Fruit fly (Drosophila melanogaster) whole organism, prepupa: ENCODE data around the gene Chpf.

Source experiments
- Blimp-1 ChIP-seq: fragments of 200-800 bp; sonication (Bioruptor generic); optimal IDR thresholded peaks from 3 replicates; lab custom pipeline; 2017; ENCODE audit warnings: missing biosample characterization, missing genetic modification characterization, mild to moderate bottlenecking, moderate library complexity, missing genetic modification reagents
- CG10631 ChIP-seq: fragments of 200-800 bp; sonication (Bioruptor generic); optimal IDR thresholded peaks from 2 replicates; lab custom pipeline; 2016; ENCODE audit warnings: missing biosample characterization, missing genetic modification characterization
- CG10669 ChIP-seq: fragments of 200-800 bp; sonication (Bioruptor generic); optimal IDR thresholded peaks from 3 replicates; lab custom pipeline; 2018; ENCODE audit warnings: missing biosample characterization, mild to moderate bottlenecking, missing genetic modification characterization, moderate library complexity
- CG11762 ChIP-seq: fragments of 200-800 bp; sonication (Bioruptor generic); optimal IDR thresholded peaks from 3 replicates; lab custom pipeline; 2016; ENCODE audit warnings: missing biosample characterization, missing genetic modification characterization; ENCODE audit not compliant: insufficient read depth
- CG11902 ChIP-seq: fragments of 200-800 bp; sonication (Bioruptor generic); optimal IDR thresholded peaks from 3 replicates; lab custom pipeline; 2016; ENCODE audit warnings: missing biosample characterization, missing genetic modification characterization
- CG15336 ChIP-seq: fragments of 200-800 bp; sonication (Bioruptor generic); IDR thresholded peaks from 2 replicates; pipeline ENCODE4 v1.3.6; 2022; ENCODE audit warnings: missing biosample characterization, missing genetic modification characterization
- CG1621 ChIP-seq: fragments of 200-800 bp; sonication (Bioruptor generic); optimal IDR thresholded peaks from 3 replicates; lab custom pipeline; 2018; ENCODE audit warnings: missing biosample characterization, mild to moderate bottlenecking, missing genetic modification characterization
- CG16779 ChIP-seq: fragments of 200-800 bp; sonication (Bioruptor generic); optimal IDR thresholded peaks from 3 replicates; lab custom pipeline; 2017; ENCODE audit warnings: missing biosample characterization, mild to moderate bottlenecking, missing genetic modification characterization
- CG32006 ChIP-seq: fragments of 200-800 bp; sonication (Bioruptor generic); optimal IDR thresholded peaks from 3 replicates; lab custom pipeline; 2017; ENCODE audit warnings: missing biosample characterization, mild to moderate bottlenecking, missing genetic modification characterization
- CG34406 ChIP-seq: fragments of 200-800 bp; sonication (Bioruptor generic); optimal IDR thresholded peaks from 3 replicates; lab custom pipeline; 2016; ENCODE audit warnings: missing biosample characterization, missing genetic modification characterization
- CG6163 ChIP-seq: fragments of 200-800 bp; sonication (Bioruptor generic); IDR thresholded peaks from 3 replicates; pipeline ENCODE4 v1.3.6; 2022; ENCODE audit warnings: missing biosample characterization, missing genetic modification characterization
- CG6276 ChIP-seq: fragments of 200-800 bp; sonication (Bioruptor generic); optimal IDR thresholded peaks from 2 replicates; lab custom pipeline; 2017; ENCODE audit warnings: missing biosample characterization, mild to moderate bottlenecking, missing genetic modification characterization
- CG6792 ChIP-seq: fragments of 200-800 bp; sonication (Bioruptor generic); optimal IDR thresholded peaks from 3 replicates; lab custom pipeline; 2016; ENCODE audit warnings: missing biosample characterization, missing genetic modification characterization
- CG6808 ChIP-seq: fragments of 200-800 bp; sonication (Bioruptor generic); optimal IDR thresholded peaks from 3 replicates; lab custom pipeline; 2017; ENCODE audit warnings: missing biosample characterization, missing genetic modification characterization, mild to moderate bottlenecking, moderate library complexity, missing genetic modification reagents
- CG7368 ChIP-seq: fragments of 200-800 bp; sonication (Bioruptor generic); optimal IDR thresholded peaks from 3 replicates; lab custom pipeline; 2016; ENCODE audit warnings: missing biosample characterization, missing genetic modification characterization
- CG8319 ChIP-seq: fragments of 200-800 bp; sonication (Bioruptor generic); optimal IDR thresholded peaks from 3 replicates; lab custom pipeline; 2016; ENCODE audit warnings: missing biosample characterization, missing genetic modification characterization
- CG8632 ChIP-seq: fragments of 200-800 bp; sonication (Bioruptor generic); optimal IDR thresholded peaks from 3 replicates; lab custom pipeline; 2016; ENCODE audit warnings: missing biosample characterization, missing genetic modification characterization
- CG9139 ChIP-seq: fragments of 200-800 bp; sonication (Bioruptor generic); optimal IDR thresholded peaks from 3 replicates; lab custom pipeline; 2017; ENCODE audit warnings: missing biosample characterization, mild to moderate bottlenecking, missing genetic modification characterization
- Eip75B ChIP-seq: fragments of 200-800 bp; sonication (Bioruptor generic); optimal IDR thresholded peaks from 3 replicates; lab custom pipeline; 2016; ENCODE audit warnings: missing biosample characterization, missing genetic modification characterization
- Eip78C ChIP-seq: fragments of 200-800 bp; sonication (Bioruptor generic); peaks from one replicate; lab custom pipeline; 2016; ENCODE audit warnings: missing biosample characterization, missing genetic modification characterization
- Eip93F ChIP-seq: fragments of 200-800 bp; sonication (Bioruptor generic); optimal IDR thresholded peaks from 2 replicates; lab custom pipeline; 2016; ENCODE audit warnings: missing biosample characterization, mild to moderate bottlenecking, missing genetic modification characterization
- Ets21C ChIP-seq: fragments of 200-800 bp; sonication (Bioruptor generic); optimal IDR thresholded peaks from 3 replicates; lab custom pipeline; 2016; ENCODE audit warnings: missing biosample characterization, missing genetic modification characterization
- Ets96B ChIP-seq: fragments of 200-800 bp; optimal IDR thresholded peaks from 2 replicates; lab custom pipeline; 2019; ENCODE audit warnings: missing biosample characterization, mild to moderate bottlenecking, missing genetic modification characterization, moderate library complexity
- Gug ChIP-seq: fragments of 200-800 bp; sonication (Bioruptor generic); IDR thresholded peaks from 2 replicates; pipeline ENCODE4 v1.3.6; 2022; ENCODE audit warnings: missing biosample characterization, missing genetic modification characterization
- Hr38 ChIP-seq: sonication (Bioruptor generic); optimal IDR thresholded peaks from 2 replicates; lab custom pipeline; 2016; ENCODE audit warnings: missing biosample characterization, missing genetic modification characterization
- Hr39 ChIP-seq: fragments of 200-800 bp; sonication (Bioruptor generic); optimal IDR thresholded peaks from 2 replicates; lab custom pipeline; 2016; ENCODE audit warnings: missing biosample characterization, missing genetic modification characterization
- OdsH ChIP-seq: fragments of 200-800 bp; sonication (Bioruptor generic); optimal IDR thresholded peaks from 3 replicates; lab custom pipeline; 2016; ENCODE audit warnings: missing biosample characterization, missing genetic modification characterization
- Smox ChIP-seq: fragments of 200-800 bp; sonication (Bioruptor generic); optimal IDR thresholded peaks from 3 replicates; lab custom pipeline; 2016; ENCODE audit warnings: missing biosample characterization, missing genetic modification characterization
- Sox102F ChIP-seq: fragments of 200-800 bp; sonication (Bioruptor generic); optimal IDR thresholded peaks from 2 replicates; lab custom pipeline; 2016; ENCODE audit warnings: missing biosample characterization, mild to moderate bottlenecking, missing genetic modification characterization
- Sox14 ChIP-seq: fragments of 200-800 bp; sonication (Bioruptor generic); optimal IDR thresholded peaks from 3 replicates; lab custom pipeline; 2016; ENCODE audit warnings: missing biosample characterization, missing genetic modification characterization
- Sox15 ChIP-seq: fragments of 200-800 bp; sonication (Bioruptor generic); optimal IDR thresholded peaks from 3 replicates; lab custom pipeline; 2016; ENCODE audit warnings: missing biosample characterization, missing genetic modification characterization
- achi ChIP-seq: fragments of 200-800 bp; sonication (Bioruptor generic); optimal IDR thresholded peaks from 3 replicates; lab custom pipeline; 2016; ENCODE audit warnings: missing biosample characterization, missing genetic modification characterization
- acj6 ChIP-seq: fragments of 200-800 bp; sonication (Bioruptor generic); optimal IDR thresholded peaks from 3 replicates; lab custom pipeline; 2016; ENCODE audit warnings: missing biosample characterization, missing genetic modification characterization
- cyc ChIP-seq: fragments of 200-800 bp; sonication (Bioruptor generic); optimal IDR thresholded peaks from 3 replicates; lab custom pipeline; 2016; ENCODE audit warnings: missing biosample characterization, missing genetic modification characterization
- dsx ChIP-seq: fragments of 200-800 bp; optimal IDR thresholded peaks from 3 replicates; lab custom pipeline; 2019; ENCODE audit warnings: missing biosample characterization, mild to moderate bottlenecking, missing genetic modification characterization, moderate library complexity; ENCODE audit not compliant: poor library complexity, severe bottlenecking
- eg ChIP-seq: fragments of 200-800 bp; sonication (Bioruptor generic); IDR thresholded peaks from 3 replicates; pipeline ENCODE4 v1.3.6; 2022; ENCODE audit warnings: missing biosample characterization, missing genetic modification characterization
- esn ChIP-seq: fragments of 200-800 bp; sonication (Bioruptor generic); optimal IDR thresholded peaks from 2 replicates; lab custom pipeline; 2016; ENCODE audit warnings: missing biosample characterization, mild to moderate bottlenecking, missing genetic modification characterization, moderate library complexity
- fd59A ChIP-seq: fragments of 200-800 bp; sonication (Bioruptor generic); optimal IDR thresholded peaks from 2 replicates; lab custom pipeline; 2017; ENCODE audit warnings: missing biosample characterization, mild to moderate bottlenecking, missing genetic modification characterization, missing genetic modification reagents
- fd85E ChIP-seq: fragments of 200-800 bp; sonication (Bioruptor generic); optimal IDR thresholded peaks from 3 replicates; lab custom pipeline; 2016; ENCODE audit warnings: missing biosample characterization, missing genetic modification characterization
- pdm3 ChIP-seq: fragments of 200-800 bp; sonication (Bioruptor generic); optimal IDR thresholded peaks from 3 replicates; lab custom pipeline; 2016; ENCODE audit warnings: missing biosample characterization, missing genetic modification characterization
- salr ChIP-seq, 2 experiments: fragments of 200-800 bp; sonication (Bioruptor generic); optimal IDR thresholded peaks; 3 replicates each; lab custom pipeline; 2016 to 2018; ENCODE audit warnings: missing biosample characterization in 2 of 2, missing genetic modification characterization in 2 of 2, mild to moderate bottlenecking in 1 of 2
- spab ChIP-seq: fragments of 200-800 bp; sonication (Bioruptor generic); optimal IDR thresholded peaks from 2 replicates; lab custom pipeline; 2017; ENCODE audit warnings: missing biosample characterization, mild to moderate bottlenecking, missing genetic modification characterization, missing genetic modification reagents
- ss ChIP-seq, 2 experiments: fragments of 200-800 bp; sonication (Bioruptor generic); optimal IDR thresholded peaks; 2 replicates in 1 of 2; 3 replicates in 1 of 2; lab custom pipeline; 2017 to 2018; ENCODE audit warnings: mild to moderate bottlenecking in 2 of 2, missing biosample characterization in 2 of 2, missing genetic modification characterization in 2 of 2, moderate library complexity in 1 of 2
- svp ChIP-seq: fragments of 200-800 bp; sonication (Bioruptor generic); peaks from one replicate; lab custom pipeline; 2016; ENCODE audit warnings: missing biosample characterization, missing genetic modification characterization
- topi ChIP-seq: fragments of 200-800 bp; sonication (Bioruptor generic); optimal IDR thresholded peaks from 3 replicates; lab custom pipeline; 2016; ENCODE audit warnings: missing biosample characterization, missing genetic modification characterization
- vri ChIP-seq: fragments of 200-800 bp; sonication (Bioruptor generic); optimal IDR thresholded peaks from 3 replicates; lab custom pipeline; 2016; ENCODE audit warnings: missing biosample characterization, mild to moderate bottlenecking, missing genetic modification characterization

The Chpf gene

dm6 chrX:13099919-13100318, 12.3 kb downstream of the Chpf start (continued):
- TF ChIP-seq Sox15 (GFP tag; lab: Kevin White, UChicago) (peak; percentile 45), Hr39 (GFP tag; lab: Kevin White, UChicago) (peak; percentile 46), Hr38 (no peak), fd59A (GFP tag; lab: Kevin White, UChicago) (no peak), CG6792 (GFP tag; lab: Kevin White, UChicago) (peak; percentile 44), CG8632 (GFP tag; lab: Kevin White, UChicago) (peak; percentile 64), CG6808 (GFP tag; lab: Kevin White, UChicago) (no peak), CG9139 (no peak), CG11762 (GFP tag; lab: Kevin White, UChicago) (no peak), Ets96B (peak; percentile 48), CG11902 (GFP tag; lab: Kevin White, UChicago) (peak; percentile 14)

DNA sequence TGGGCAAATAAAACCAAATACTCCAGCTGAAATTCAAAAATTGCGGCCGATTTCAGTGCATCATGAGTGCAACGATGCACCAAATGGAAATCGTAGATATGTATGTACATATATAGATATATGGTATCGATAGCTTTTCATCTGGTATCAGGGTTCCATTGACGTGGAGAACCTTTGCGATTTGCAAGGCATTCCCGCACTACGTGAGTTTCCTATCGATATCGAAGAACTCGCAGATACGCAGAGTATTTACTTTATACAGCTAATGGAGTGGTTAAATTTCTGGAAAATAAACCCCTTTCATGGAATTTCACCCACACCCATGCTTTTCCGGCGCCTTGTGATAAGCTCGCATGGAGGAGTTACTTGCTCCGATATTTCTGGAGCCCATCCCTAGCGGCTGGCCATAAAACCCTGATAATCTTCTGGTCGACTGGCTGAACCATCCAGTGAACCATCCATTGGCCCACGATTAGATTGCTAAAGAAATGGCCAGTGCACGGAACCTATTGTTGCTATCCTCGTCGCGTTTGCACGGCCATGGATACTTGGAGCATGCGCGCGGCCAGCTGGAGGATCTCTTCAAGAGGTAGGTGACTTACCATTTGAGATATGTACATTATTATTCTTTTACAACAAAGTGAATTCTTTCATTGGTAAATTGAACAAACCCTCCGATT, 18.0 kb downstream of the Chpf start, which contains the start of gene CG2200:
Gene CG2200 (plus strand): TSS at position 215 of the 680 bp plus-strand sequence.
- peak; percentile 72 for TF ChIP-seq Ets21C (GFP tag; lab: Kevin White, UChicago)
- TF ChIP-seq esn (GFP tag; lab: Kevin White, UChicago), result peak; percentile 84
- peak; percentile 74 for TF ChIP-seq eg (GFP tag; lab: Robert Waterston, UW)
- peak; percentile 69 for TF ChIP-seq achi (GFP tag; lab: Kevin White, UChicago)
- peak; percentile 63 for TF ChIP-seq CG6808 (GFP tag; lab: Kevin White, UChicago)
- peak; percentile 59 for TF ChIP-seq CG8319
- peak; percentile 36 for TF ChIP-seq fd85E (GFP tag; lab: Kevin White, UChicago)
- TF ChIP-seq Smox (GFP tag; lab: Kevin White, UChicago), result peak; percentile 77
- TF ChIP-seq CG10669, result peak; percentile 58
- TF ChIP-seq CG7368, result peak; percentile 71
- peak; percentile 60 for TF ChIP-seq CG34406 (GFP tag; lab: Kevin White, UChicago)
- TF ChIP-seq salr (GFP tag; optimal IDR thresholded peaks at IDR 0.05; lab: Kevin White, UChicago), result peak in 1 of 2 experiments; percentile 19
- peak; percentile 64 for TF ChIP-seq CG10631 (GFP tag; lab: Kevin White, UChicago)
- peak; percentile 68 for TF ChIP-seq vri
- peak; percentile 76 for TF ChIP-seq Sox14 (GFP tag; lab: Kevin White, UChicago)
- TF ChIP-seq Blimp-1 (GFP tag; lab: Kevin White, UChicago), result peak; percentile 2
- peak; percentile 78 for TF ChIP-seq topi
- TF ChIP-seq OdsH (GFP tag; lab: Kevin White, UChicago), result peak; percentile 71
- peak; percentile 39 for TF ChIP-seq Ets96B
- TF ChIP-seq Eip78C (GFP tag; lab: Kevin White, UChicago), result peak; percentile 88
- no peak for TF ChIP-seq ss (GFP tag; optimal IDR thresholded peaks at IDR 0.05; lab: Kevin White, UChicago)
- peak; percentile 38 for TF ChIP-seq CG1621 (tag; lab: Kevin White, UChicago)
- TF ChIP-seq Eip75B (GFP tag; lab: Kevin White, UChicago), result peak; percentile 64
- peak; percentile 70 for TF ChIP-seq CG6163
- TF ChIP-seq dsx (GFP tag; lab: Kevin White, UChicago), result peak; percentile 22
- peak; percentile 76 for TF ChIP-seq CG6792 (GFP tag; lab: Kevin White, UChicago)
- TF ChIP-seq cyc (GFP tag; lab: Kevin White, UChicago), result peak; percentile 72
- peak; percentile 58 for TF ChIP-seq CG32006
- peak; percentile 93 for TF ChIP-seq svp (GFP tag; lab: Kevin White, UChicago)
- TF ChIP-seq CG11902 (GFP tag; lab: Kevin White, UChicago), result peak; percentile 35
- no peak for TF ChIP-seq Eip93F
- peak; percentile 44 for TF ChIP-seq CG11762 (GFP tag; lab: Kevin White, UChicago)
- peak; percentile 81 for TF ChIP-seq pdm3 (GFP tag; lab: Kevin White, UChicago)
- no peak for TF ChIP-seq spab (GFP tag; lab: Kevin White, UChicago)
- peak; percentile 70 for TF ChIP-seq acj6
- TF ChIP-seq CG6276 (GFP tag; lab: Kevin White, UChicago), result no peak
- TF ChIP-seq CG16779 (tag; lab: Kevin White, UChicago), result no peak
- peak; percentile 63 for TF ChIP-seq CG15336 (GFP tag; lab: Robert Waterston, UW)
- TF ChIP-seq Sox15 (GFP tag; lab: Kevin White, UChicago), result peak; percentile 62
- no peak for TF ChIP-seq Hr38
- TF ChIP-seq Gug (GFP tag; lab: Robert Waterston, UW), result peak; percentile 53
- TF ChIP-seq CG8632 (GFP tag; lab: Kevin White, UChicago), result peak; percentile 57
- no peak for TF ChIP-seq CG9139
- peak; percentile 82 for TF ChIP-seq Sox102F (GFP tag; lab: Kevin White, UChicago)
- peak; percentile 72 for TF ChIP-seq Hr39 (GFP tag; lab: Kevin White, UChicago)
